Fruit fly (Drosophila melanogaster) Kc167 (cell line): ENCODE measurements around the gene CG31460.

ENCODE experiments used
- Myc ChIP-seq: fragments of >200 bp; optimal IDR thresholded peaks from 2 replicates; lab custom pipeline; 2017; ENCODE audit warnings: missing external identifiers
- Sin3A ChIP-seq: fragments of >200 bp; optimal IDR thresholded peaks from 2 replicates; lab custom pipeline; 2018; ENCODE audit warnings: missing external identifiers
- h ChIP-seq: fragments of >200 bp; optimal IDR thresholded peaks from 3 replicates; lab custom pipeline; 2018; ENCODE audit warnings: missing external identifiers
- insv ChIP-seq: fragments of >200 bp; optimal IDR thresholded peaks from 3 replicates; lab custom pipeline; 2018; ENCODE audit warnings: missing external identifiers
- psq ChIP-seq: fragments of >200 bp; optimal IDR thresholded peaks from 2 replicates; lab custom pipeline; 2017; ENCODE audit warnings: missing external identifiers
- ttk ChIP-seq: sonication (Bioruptor generic); optimal IDR thresholded peaks from 2 replicates; lab custom pipeline; 2017; ENCODE audit warnings: missing external identifiers

- TF ChIP-seq psq (lab: Kevin White, UChicago) (no peak), h (lab: Kevin White, UChicago) (no peak), Myc (lab: Kevin White, UChicago) (no peak), ttk (lab: Kevin White, UChicago) (no peak), insv (lab: Kevin White, UChicago) (no peak), Sin3A (lab: Kevin White, UChicago) (no peak)
These were observed 33.6 kb upstream of the CG31460 start, which contains the start of gene CG11741 for dm6 chr3R:8528862-8529261.
